Worm (Caenorhabditis elegans) whole organism, young adult: ENCODE data around the gene rrf-3.
A peak's percentile ranks its signal among the peaks of the same experiment; 100 is the strongest.

Source experiments
- B0035.1 ChIP-seq: sonication (generic microtip); optimal IDR thresholded peaks from 2 replicates; lab custom pipeline; 2016; ENCODE audit warnings: missing genetic modification characterization, mild to moderate bottlenecking, missing compliant biosample characterization, missing genotype, missing genetic modification reagents
- B0336.3 ChIP-seq: fragments of 200-800 bp; sonication (Bioruptor generic); IDR thresholded peaks from 2 replicates; pipeline ENCODE4 v1.3.6; 2022; ENCODE audit warnings: missing genetic modification characterization, missing compliant biosample characterization
- C06A6.2 ChIP-seq: fragments of 200-800 bp; sonication (Bioruptor generic); conservative IDR thresholded peaks from 2 replicates; pipeline ENCODE4 v1.3.6; 2022; ENCODE audit warnings: missing genetic modification characterization, missing compliant biosample characterization
- C17E4.6 ChIP-seq: fragments of 200-800 bp; sonication (Bioruptor generic); IDR thresholded peaks from 2 replicates; pipeline ENCODE4 v1.3.6; 2022; ENCODE audit warnings: missing genetic modification reagents, missing genetic modification characterization, missing compliant biosample characterization
- D2030.7 ChIP-seq: fragments of 200-800 bp; sonication (Bioruptor generic); IDR thresholded peaks from 2 replicates; pipeline ENCODE4 v1.3.6; 2022; ENCODE audit warnings: missing genetic modification reagents, missing genetic modification characterization, missing compliant biosample characterization
- F37B4.10 ChIP-seq: fragments of 200-800 bp; sonication (Bioruptor generic); IDR thresholded peaks from 2 replicates; pipeline ENCODE4 v1.3.6; 2022; ENCODE audit warnings: missing genetic modification characterization, missing compliant biosample characterization
- F52B5.7 ChIP-seq: sonication (generic microtip); optimal IDR thresholded peaks from 2 replicates; lab custom pipeline; 2016; ENCODE audit warnings: mild to moderate bottlenecking, missing genetic modification characterization, missing compliant biosample characterization
- F57C9.4 ChIP-seq: sonication (generic microtip); optimal IDR thresholded peaks from 2 replicates; lab custom pipeline; 2017; ENCODE audit warnings: mild to moderate bottlenecking, missing genetic modification characterization, missing compliant biosample characterization
- Y67H2A.10 ChIP-seq: fragments of 200-800 bp; sonication (Bioruptor generic); conservative IDR thresholded peaks from 2 replicates; pipeline ENCODE4 v1.3.6; 2022; ENCODE audit warnings: missing genetic modification reagents, missing genetic modification characterization, missing compliant biosample characterization
- Y95B8A.8 ChIP-seq: fragments of 200-800 bp; sonication (Bioruptor generic); IDR thresholded peaks from 2 replicates; pipeline ENCODE4 v1.3.6; 2022; ENCODE audit warnings: missing genetic modification reagents, missing genetic modification characterization, missing compliant biosample characterization
- attf-3 ChIP-seq: fragments of 200-800 bp; sonication (Bioruptor generic); conservative IDR thresholded peaks from 2 replicates; pipeline ENCODE4 v1.3.6; 2022; ENCODE audit warnings: missing genetic modification reagents, missing genetic modification characterization, missing compliant biosample characterization
- bed-1 ChIP-seq: fragments of 200-800 bp; sonication (Bioruptor generic); IDR thresholded peaks from 2 replicates; pipeline ENCODE4 v1.3.6; 2022; ENCODE audit warnings: missing genetic modification reagents, missing genetic modification characterization, missing compliant biosample characterization
- bed-2 ChIP-seq: fragments of 200-800 bp; sonication (Bioruptor generic); IDR thresholded peaks from 2 replicates; pipeline ENCODE4 v1.3.6; 2022; ENCODE audit warnings: missing genetic modification reagents, missing genetic modification characterization, missing compliant biosample characterization
- cebp-1 ChIP-seq, 2 experiments: fragments of 200-800 bp in 1 of 2; sonication (Bioruptor generic) in 1 of 2; sonication (generic microtip) in 1 of 2; IDR thresholded peaks in 1 of 2; optimal IDR thresholded peaks in 1 of 2; 2 replicates each; pipeline versions ENCODE4 v1.3.6 to Lab custom; 2017 to 2022; ENCODE audit warnings: missing compliant biosample characterization in 2 of 2, missing genetic modification characterization in 2 of 2, mild to moderate bottlenecking in 1 of 2, missing genetic modification reagents in 1 of 2, moderate library complexity in 1 of 2
- ceh-100 ChIP-seq: fragments of 200-800 bp; sonication (Bioruptor generic); IDR thresholded peaks from 2 replicates; pipeline ENCODE4 v1.3.6; 2022; ENCODE audit warnings: missing genetic modification reagents, missing genetic modification characterization, missing compliant biosample characterization
- dox-1 ChIP-seq: fragments of 200-800 bp; sonication (Bioruptor generic); IDR thresholded peaks from 2 replicates; pipeline ENCODE4 v1.3.6; 2022; ENCODE audit warnings: missing genetic modification reagents, missing genetic modification characterization, missing compliant biosample characterization
- egl-44 ChIP-seq: fragments of 200-800 bp; sonication (Bioruptor generic); IDR thresholded peaks from 2 replicates; pipeline ENCODE4 v1.3.6; 2022; ENCODE audit warnings: missing genetic modification reagents, missing genetic modification characterization, missing compliant biosample characterization
- egrh-3 ChIP-seq: fragments of 200-800 bp; sonication (Bioruptor generic); IDR thresholded peaks from 2 replicates; pipeline ENCODE4 v1.3.6; 2022; ENCODE audit warnings: missing genetic modification reagents, missing genetic modification characterization, missing compliant biosample characterization
- ets-4 ChIP-seq: fragments of 200-800 bp; sonication (Bioruptor generic); optimal IDR thresholded peaks from 2 replicates; lab custom pipeline; 2018; ENCODE audit warnings: mild to moderate bottlenecking, missing genetic modification characterization, missing compliant biosample characterization
- fkh-3 ChIP-seq: sonication (generic microtip); optimal IDR thresholded peaks from 2 replicates; lab custom pipeline; 2016; ENCODE audit warnings: mild to moderate bottlenecking, missing genetic modification characterization, missing compliant biosample characterization
- gei-17 ChIP-seq: fragments of 200-800 bp; sonication (Bioruptor generic); optimal IDR thresholded peaks from 2 replicates; lab custom pipeline; 2018; ENCODE audit warnings: mild to moderate bottlenecking, missing genetic modification characterization, missing compliant biosample characterization
- hlh-26 ChIP-seq: fragments of 200-800 bp; sonication (Bioruptor generic); conservative IDR thresholded peaks from 2 replicates; pipeline ENCODE4 v1.3.6; 2022; ENCODE audit warnings: missing genetic modification reagents, missing genetic modification characterization, missing compliant biosample characterization
- hmg-20 ChIP-seq: fragments of 200-800 bp; sonication (Bioruptor generic); IDR thresholded peaks from 2 replicates; pipeline ENCODE4 v1.3.6; 2022; ENCODE audit warnings: missing genetic modification reagents, missing genetic modification characterization, missing compliant biosample characterization
- hrde-1 ChIP-seq: sonication (generic microtip); optimal IDR thresholded peaks from 2 replicates; lab custom pipeline; 2016; ENCODE audit warnings: missing genetic modification characterization, mild to moderate bottlenecking, missing compliant biosample characterization, moderate library complexity, missing genotype, missing genetic modification reagents, borderline replicate concordance
- lsl-1 ChIP-seq: fragments of 200-800 bp; sonication (Bioruptor generic); optimal IDR thresholded peaks from 2 replicates; lab custom pipeline; 2018; ENCODE audit warnings: mild to moderate bottlenecking, missing genetic modification characterization, moderate library complexity, missing compliant biosample characterization
- madf-10 ChIP-seq: sonication (generic microtip); optimal IDR thresholded peaks from 2 replicates; lab custom pipeline; 2016; ENCODE audit warnings: mild to moderate bottlenecking, missing genetic modification characterization, missing compliant biosample characterization
- madf-6 ChIP-seq: fragments of 200-800 bp; sonication (Bioruptor generic); IDR thresholded peaks from 2 replicates; pipeline ENCODE4 v1.3.6; 2022; ENCODE audit warnings: missing genetic modification reagents, missing genetic modification characterization, missing compliant biosample characterization
- madf-8 ChIP-seq: fragments of 200-800 bp; sonication (Bioruptor generic); conservative IDR thresholded peaks from 2 replicates; pipeline ENCODE4 v1.3.6; 2022; ENCODE audit warnings: missing genetic modification reagents, missing genetic modification characterization, missing compliant biosample characterization
- mel-28 ChIP-seq: sonication (generic microtip); optimal IDR thresholded peaks from 2 replicates; lab custom pipeline; 2016; ENCODE audit warnings: borderline replicate concordance, mild to moderate bottlenecking, missing genetic modification characterization, missing compliant biosample characterization
- mxl-1 ChIP-seq: sonication (generic microtip); optimal IDR thresholded peaks from 2 replicates; lab custom pipeline; 2016; ENCODE audit warnings: missing genetic modification characterization, missing compliant biosample characterization
- nfya-2 ChIP-seq: fragments of 200-800 bp; sonication (Bioruptor generic); IDR thresholded peaks from 2 replicates; pipeline ENCODE4 v1.3.6; 2022; ENCODE audit warnings: missing genetic modification reagents, missing genetic modification characterization, missing compliant biosample characterization
- nhr-179 ChIP-seq: sonication (generic microtip); optimal IDR thresholded peaks from 2 replicates; lab custom pipeline; 2016; ENCODE audit warnings: mild to moderate bottlenecking, missing genetic modification characterization, missing compliant biosample characterization
- nhr-90 ChIP-seq: sonication (generic microtip); optimal IDR thresholded peaks from 2 replicates; lab custom pipeline; 2016; ENCODE audit warnings: missing genotype, mild to moderate bottlenecking, missing genetic modification characterization, missing compliant biosample characterization
- pbrm-1 ChIP-seq: fragments of 200-800 bp; sonication (Bioruptor generic); IDR thresholded peaks from 2 replicates; pipeline ENCODE4 v1.3.6; 2022; ENCODE audit warnings: missing genetic modification reagents, missing genetic modification characterization, missing compliant biosample characterization
- rcor-1 ChIP-seq: fragments of 200-800 bp; sonication (Bioruptor generic); IDR thresholded peaks from 2 replicates; pipeline ENCODE4 v1.3.6; 2022; ENCODE audit warnings: missing genetic modification reagents, missing genetic modification characterization, missing compliant biosample characterization
- rec-8 ChIP-seq, 2 experiments: sonication (generic microtip); optimal IDR thresholded peaks; 2 replicates each; lab custom pipeline; 2016; ENCODE audit warnings: mild to moderate bottlenecking in 2 of 2, missing genetic modification characterization in 2 of 2, missing genetic modification reagents in 2 of 2, missing genotype in 2 of 2, missing biosample characterization in 1 of 2, missing compliant biosample characterization in 1 of 2, moderate library complexity in 1 of 2
- snpc-1.1 ChIP-seq: sonication (generic microtip); optimal IDR thresholded peaks from 2 replicates; lab custom pipeline; 2017; ENCODE audit warnings: missing genetic modification characterization, mild to moderate bottlenecking, missing compliant biosample characterization, antibody characterized with exemption, moderate library complexity, missing genotype, missing genetic modification reagents; ENCODE audit not compliant: insufficient read depth
- snpc-3.4 ChIP-seq: sonication (generic microtip); optimal IDR thresholded peaks from 2 replicates; lab custom pipeline; 2017; ENCODE audit warnings: missing genetic modification characterization, mild to moderate bottlenecking, missing compliant biosample characterization, antibody characterized with exemption, moderate library complexity, missing genotype, missing genetic modification reagents
- snpc-4 ChIP-seq, 5 experiments: fragments of 150-350 bp in 1 of 5; sonication (generic microtip) in 4 of 5; optimal IDR thresholded peaks; 2 replicates each; lab custom pipeline; 2014 to 2018; ENCODE audit warnings: missing genetic modification characterization in 5 of 5, missing biosample characterization in 3 of 5, antibody characterized with exemption in 2 of 5, mild to moderate bottlenecking in 2 of 5, missing compliant biosample characterization in 2 of 5, missing genotype in 2 of 5, moderate library complexity in 2 of 5, missing genetic modification reagents in 1 of 5
- sptf-2 ChIP-seq: fragments of 200-800 bp; sonication (Bioruptor generic); optimal IDR thresholded peaks from 2 replicates; lab custom pipeline; 2018; ENCODE audit warnings: mild to moderate bottlenecking, missing genetic modification characterization, missing compliant biosample characterization
- tbp1 ChIP-seq: fragments of 200-800 bp; sonication (Bioruptor generic); optimal IDR thresholded peaks from 2 replicates; lab custom pipeline; 2018; ENCODE audit warnings: mild to moderate bottlenecking, missing genetic modification characterization, missing compliant biosample characterization
- zim-3 ChIP-seq: sonication (generic microtip); optimal IDR thresholded peaks from 2 replicates; lab custom pipeline; 2017; ENCODE audit warnings: mild to moderate bottlenecking, missing genetic modification characterization, moderate library complexity, missing compliant biosample characterization
- ztf-18 ChIP-seq: sonication (generic microtip); optimal IDR thresholded peaks from 2 replicates; lab custom pipeline; 2016; ENCODE audit warnings: missing genotype, mild to moderate bottlenecking, missing genetic modification characterization, missing compliant biosample characterization
- ztf-22 ChIP-seq: fragments of 200-800 bp; sonication (Bioruptor generic); optimal IDR thresholded peaks from 2 replicates; lab custom pipeline; 2018; ENCODE audit warnings: mild to moderate bottlenecking, missing genetic modification characterization, moderate library complexity, missing compliant biosample characterization
- ztf-28 ChIP-seq: fragments of 200-800 bp; sonication (Bioruptor generic); IDR thresholded peaks from 2 replicates; pipeline ENCODE4 v1.3.6; 2022; ENCODE audit warnings: missing genetic modification reagents, missing genetic modification characterization, missing compliant biosample characterization
- ztf-3 ChIP-seq: fragments of 200-800 bp; sonication (Bioruptor generic); optimal IDR thresholded peaks from 2 replicates; lab custom pipeline; 2018; ENCODE audit warnings: mild to moderate bottlenecking, missing genetic modification characterization, missing compliant biosample characterization

Gene rrf-3

DNA sequence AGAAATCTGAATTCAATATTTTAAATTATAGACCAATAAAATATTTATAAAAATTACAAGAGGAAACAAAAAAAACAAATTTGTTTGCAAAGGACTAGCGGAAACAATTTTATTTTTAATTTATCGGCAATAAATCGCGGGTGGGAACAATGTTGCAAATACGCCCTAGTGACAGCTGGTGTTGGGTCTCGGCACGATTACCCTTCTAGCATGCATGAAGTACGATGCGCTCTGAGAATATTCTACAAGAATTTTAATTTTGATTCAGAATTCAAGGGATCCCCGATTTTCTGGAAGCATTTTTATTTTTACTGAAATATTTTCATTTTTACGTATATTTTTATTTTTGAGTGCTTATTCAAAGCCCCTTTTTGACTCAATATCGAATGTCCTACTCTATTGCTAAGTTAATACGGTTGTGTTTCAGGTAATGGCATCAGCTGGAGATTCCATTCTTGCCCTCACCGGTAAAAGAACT, 22.8 kb downstream of the rrf-3 start, which contains the start of the genes mig-5 and cct-1 (continued):
- peak; percentile 26 for TF ChIP-seq snpc-3.4
- peak; percentile 95 for TF ChIP-seq dox-1 (GFP tag; lab: Robert Waterston, UW)
- peak; percentile 94 for TF ChIP-seq pbrm-1 (GFP tag; lab: Robert Waterston, UW)
- TF ChIP-seq mel-28 (tag; lab: Kevin White, UChicago), result no peak
- no peak for TF ChIP-seq rec-8 (tag; optimal IDR thresholded peaks at IDR 0.05; lab: Kevin White, UChicago)
- no peak for TF ChIP-seq egl-44
- no peak for TF ChIP-seq zim-3 (tag; lab: Kevin White, UChicago)
- TF ChIP-seq bed-1, result no peak
- TF ChIP-seq hrde-1, result peak; percentile 17
- no peak for TF ChIP-seq F57C9.4 (tag; lab: Kevin White, UChicago)
- TF ChIP-seq fkh-3 (tag; lab: Kevin White, UChicago), result no peak
- peak; percentile 72 for TF ChIP-seq tbp1 (GFP tag; lab: Kevin White, UChicago)
- TF ChIP-seq snpc-4 (GFP tag; optimal IDR thresholded peaks at IDR 0.05; lab: Kevin White, UChicago), result peak; percentile 57
- TF ChIP-seq snpc-4 (tag; optimal IDR thresholded peaks at IDR 0.05; lab: Kevin White, UChicago), result peak; percentile 75 to 83 (median 76)
- TF ChIP-seq madf-6 (GFP tag; lab: Robert Waterston, UW), result peak; percentile 85
- TF ChIP-seq attf-3, result peak; percentile 79
- peak; percentile 82 for TF ChIP-seq ceh-100
- peak; percentile 46 for TF ChIP-seq B0035.1 (tag; lab: Kevin White, UChicago)
- TF ChIP-seq F37B4.10, result no peak
- TF ChIP-seq gei-17, result peak; percentile 64
- TF ChIP-seq Y95B8A.8 (GFP tag; lab: Robert Waterston, UW), result peak; percentile 74; the same call in 1 of the 2 replicates
- peak; percentile 73; the same call in 1 of the 2 replicates for TF ChIP-seq hmg-20 (GFP tag; lab: Robert Waterston, UW)
- no peak for TF ChIP-seq ztf-22 (GFP tag; lab: Kevin White, UChicago)
- peak; percentile 52; the same call in 1 of the 2 replicates for TF ChIP-seq cebp-1 (GFP tag; IDR thresholded peaks at IDR 0.05; lab: Robert Waterston, UW)
- no peak for TF ChIP-seq cebp-1 (tag; optimal IDR thresholded peaks at IDR 0.05; lab: Kevin White, UChicago)
- 0 out of 2 replicates have a peak, but pooled peaks have one; percentile 18 for TF ChIP-seq ztf-28 (GFP tag; lab: Robert Waterston, UW)
- TF ChIP-seq D2030.7 (GFP tag; lab: Robert Waterston, UW), result peak; percentile 64; the same call in 1 of the 2 replicates
- TF ChIP-seq snpc-1.1 (tag; lab: Kevin White, UChicago), result peak; percentile 0
- TF ChIP-seq Y67H2A.10 (GFP tag; lab: Robert Waterston, UW), result peak; percentile 54; the same call in 1 of the 2 replicates
- TF ChIP-seq C06A6.2, result peak; percentile 86
- peak; percentile 91 for TF ChIP-seq rcor-1 (GFP tag; lab: Robert Waterston, UW)
- TF ChIP-seq ets-4, result no peak
- TF ChIP-seq madf-10 (tag; lab: Kevin White, UChicago), result peak; percentile 86
- no peak for TF ChIP-seq mxl-1 (tag; lab: Kevin White, UChicago)
- TF ChIP-seq F52B5.7 (tag; lab: Kevin White, UChicago), result no peak
- TF ChIP-seq nfya-2 (GFP tag; lab: Robert Waterston, UW), result no peak
- TF ChIP-seq madf-8 (GFP tag; lab: Robert Waterston, UW), result peak; percentile 71
- TF ChIP-seq ztf-18, result peak; percentile 77
- no peak for TF ChIP-seq hlh-26 (GFP tag; lab: Robert Waterston, UW)
- TF ChIP-seq B0336.3 (GFP tag; lab: Robert Waterston, UW), result peak; percentile 79
- TF ChIP-seq nhr-90, result no peak
- no peak for TF ChIP-seq sptf-2 (GFP tag; lab: Kevin White, UChicago)
- TF ChIP-seq bed-2, result no peak
- no peak for TF ChIP-seq nhr-179 (tag; lab: Kevin White, UChicago)
- TF ChIP-seq C17E4.6 (GFP tag; lab: Robert Waterston, UW), result peak; percentile 81
- peak; percentile 79 for TF ChIP-seq lsl-1 (GFP tag; lab: Kevin White, UChicago)
- TF ChIP-seq ztf-3 (GFP tag; lab: Kevin White, UChicago), result peak; percentile 27
- TF ChIP-seq egrh-3 (GFP tag; lab: Robert Waterston, UW), result no peak
